Worm (Caenorhabditis elegans): ENCODE data around the gene C38C3.4.

C38C3.4 gene

ce11 chrV:1445081-1445480 is 36.8 kb upstream of the C38C3.4 start, which contains the start of gene cnc-5:
Gene cnc-5, plus strand, starts transcription at chrV:1445381.
- TF ChIP-seq mxl-3 (GFP tag; optimal IDR thresholded peaks at IDR 0.05) (no peak), lir-3 (tag; optimal IDR thresholded peaks at IDR 0.05) (no peak), ctbp-1 (GFP tag; IDR thresholded peaks at IDR 0.05) (no peak), ces-1 (GFP tag; optimal IDR thresholded peaks at IDR 0.05) (no peak), daf-12 (tag; optimal IDR thresholded peaks at IDR 0.05) (no peak), pha-4 (GFP tag; IDR thresholded peaks at IDR 0.05) (no peak), pha-4 (tag; optimal IDR thresholded peaks at IDR 0.05) (no peak)

- TF ChIP-seq fos-1 (tag; optimal IDR thresholded peaks at IDR 0.05): no peak
- no peak for TF ChIP-seq nhr-102 (tag; optimal IDR thresholded peaks at IDR 0.05)
- no peak for TF ChIP-seq nhr-42 (GFP tag; IDR thresholded peaks at IDR 0.05)
- TF ChIP-seq nhr-28 (tag; optimal IDR thresholded peaks at IDR 0.05): no peak
- TF ChIP-seq mdl-1 (tag; optimal IDR thresholded peaks at IDR 0.05): no peak
- TF ChIP-seq dmd-6 (GFP tag; IDR thresholded peaks at IDR 0.05): no peak
- no peak for TF ChIP-seq F26F4.8 (GFP tag; conservative IDR thresholded peaks at IDR 0.05)
- no peak for TF ChIP-seq Y75B8A.6 (GFP tag; IDR thresholded peaks at IDR 0.05)
- no peak for TF ChIP-seq nhr-77 (tag; optimal IDR thresholded peaks at IDR 0.05)
- TF ChIP-seq pha-4 (GFP tag; IDR thresholded peaks at IDR 0.05): no peak
- TF ChIP-seq pha-4 (tag; optimal IDR thresholded peaks at IDR 0.05): no peak
- no peak for TF ChIP-seq zag-1 (tag; optimal IDR thresholded peaks at IDR 0.05)
- no peak for TF ChIP-seq cey-2 (tag; optimal IDR thresholded peaks at IDR 0.05; ENCODE audit: borderline replicate concordance, insufficient read depth)
- no peak for TF ChIP-seq F44E2.7 (GFP tag; IDR thresholded peaks at IDR 0.05)
- no peak for TF ChIP-seq ceh-20 (GFP tag; IDR thresholded peaks at IDR 0.05)
- TF ChIP-seq pqm-1 (tag; optimal IDR thresholded peaks at IDR 0.05): no peak
- no peak for TF ChIP-seq Y48G9A.11 (GFP tag; IDR thresholded peaks at IDR 0.05)
- no peak for TF ChIP-seq ctbp-1 (GFP tag; IDR thresholded peaks at IDR 0.05)
- TF ChIP-seq nhr-41 (GFP tag; IDR thresholded peaks at IDR 0.05): no peak
Observed at ce11 chrV:1447079-1447478, 34.8 kb upstream of the C38C3.4 start, which contains the start of gene cnc-4. Gene cnc-4, plus strand, starts transcription at chrV:1447195.

ce11 chrV:1447724-1448123 is 34.1 kb upstream of the C38C3.4 start, which contains the start of gene cnc-3:
Gene cnc-3, plus strand, starts transcription at chrV:1448004.
- TF ChIP-seq unc-130 (GFP tag; optimal IDR thresholded peaks at IDR 0.05): no peak
- peak; percentile 44 for TF ChIP-seq T26A8.4 (GFP tag; IDR thresholded peaks at IDR 0.05)
- peak in 1 of 2 experiments; percentile 85 for TF ChIP-seq unc-62 (GFP tag; optimal IDR thresholded peaks at IDR 0.05 in 1 of 2)
- TF ChIP-seq unc-62 (tag; optimal IDR thresholded peaks at IDR 0.05): no peak
- TF ChIP-seq hif-1 (tag; optimal IDR thresholded peaks at IDR 0.05): no peak
- TF ChIP-seq dve-1 (tag; optimal IDR thresholded peaks at IDR 0.05; ENCODE audit: insufficient read depth): no peak
- TF ChIP-seq nhr-41 (GFP tag; IDR thresholded peaks at IDR 0.05): no peak
- no peak for TF ChIP-seq nhr-237 (tag; optimal IDR thresholded peaks at IDR 0.05)
- TF ChIP-seq vab-7 (GFP tag; IDR thresholded peaks at IDR 0.05): no peak
- TF ChIP-seq arid-1 (GFP tag; conservative IDR thresholded peaks at IDR 0.05): no peak
- TF ChIP-seq nhr-76 (tag; optimal IDR thresholded peaks at IDR 0.05): no peak

ce11 chrV:1450160-1450559 is 31.7 kb upstream of the C38C3.4 start, which contains the start of gene cnc-2:
Gene cnc-2, minus strand, starts transcription at chrV:1450183.
- TF ChIP-seq gei-8 (GFP tag; optimal IDR thresholded peaks at IDR 0.05): no peak
- peak; percentile 37 for TF ChIP-seq mxl-3 (GFP tag; optimal IDR thresholded peaks at IDR 0.05)
- TF ChIP-seq hlh-30 (tag; optimal IDR thresholded peaks at IDR 0.05; ENCODE audit: insufficient read depth): peak; percentile 2

- no peak for TF ChIP-seq dpl-1 (GFP tag; optimal IDR thresholded peaks at IDR 0.05)
- no peak for TF ChIP-seq D1046.2 (GFP tag; IDR thresholded peaks at IDR 0.05)
- no peak for TF ChIP-seq unc-62 (GFP tag; optimal IDR thresholded peaks at IDR 0.05 in 1 of 2)
- TF ChIP-seq unc-62 (tag; optimal IDR thresholded peaks at IDR 0.05): no peak
- TF ChIP-seq ztf-11 (tag; optimal IDR thresholded peaks at IDR 0.05): no peak
- TF ChIP-seq daf-12 (tag; optimal IDR thresholded peaks at IDR 0.05): no peak
- no peak for TF ChIP-seq ceh-82 (tag; optimal IDR thresholded peaks at IDR 0.05)
- no peak for TF ChIP-seq pha-4 (GFP tag; IDR thresholded peaks at IDR 0.05)
- TF ChIP-seq pha-4 (tag; optimal IDR thresholded peaks at IDR 0.05): no peak
- no peak for TF ChIP-seq set-16 (GFP tag; IDR thresholded peaks at IDR 0.05)
- TF ChIP-seq unc-130 (GFP tag; optimal IDR thresholded peaks at IDR 0.05): no peak
- no peak for TF ChIP-seq zip-11 (GFP tag; IDR thresholded peaks at IDR 0.05)
- TF ChIP-seq dmd-6 (GFP tag; IDR thresholded peaks at IDR 0.05): no peak
- TF ChIP-seq nhr-6 (tag; optimal IDR thresholded peaks at IDR 0.05): no peak
- TF ChIP-seq php-3 (GFP tag; IDR thresholded peaks at IDR 0.05): no peak
- no peak for TF ChIP-seq snpc-4 (tag; optimal IDR thresholded peaks at IDR 0.05)
- TF ChIP-seq nhr-76 (tag; optimal IDR thresholded peaks at IDR 0.05): no peak
- no peak for TF ChIP-seq ceh-28 (tag; optimal IDR thresholded peaks at IDR 0.05)
Observed at ce11 chrV:1451334-1451733, 30.5 kb upstream of the C38C3.4 start, which contains the start of gene srj-23. Gene srj-23, plus strand, starts transcription at chrV:1451634.
